Worm (Caenorhabditis elegans) whole organism, early embryonic: Measurements from ENCODE around the gene K09C4.1.

Experiments
- B0310.2 ChIP-seq: sonication (generic microtip); optimal IDR thresholded peaks from 2 replicates; lab custom pipeline; 2016; ENCODE audit warnings: mild to moderate bottlenecking, missing genetic modification characterization, missing compliant biosample characterization
- F13C5.2 ChIP-seq: sonication (generic microtip); optimal IDR thresholded peaks from 2 replicates; lab custom pipeline; 2017; ENCODE audit warnings: mild to moderate bottlenecking, missing genetic modification characterization, inconsistent platforms, missing compliant biosample characterization
- aly-1 ChIP-seq: sonication (generic microtip); optimal IDR thresholded peaks from 2 replicates; lab custom pipeline; 2016; ENCODE audit warnings: missing genetic modification characterization, missing compliant biosample characterization
- ama-1 ChIP-seq: fragments of 150-350 bp; optimal IDR thresholded peaks from 2 replicates; lab custom pipeline; 2014
- ceh-13 ChIP-seq: fragments of 200-800 bp; sonication (Bioruptor generic); optimal IDR thresholded peaks from 2 replicates; lab custom pipeline; 2018; ENCODE audit warnings: mild to moderate bottlenecking, missing genetic modification characterization, missing compliant biosample characterization
- ceh-36 ChIP-seq: sonication (generic microtip); optimal IDR thresholded peaks from 2 replicates; lab custom pipeline; 2016; ENCODE audit warnings: missing genetic modification characterization, inconsistent platforms, missing compliant biosample characterization
- ets-7 ChIP-seq: sonication (generic microtip); optimal IDR thresholded peaks from 2 replicates; lab custom pipeline; 2016; ENCODE audit warnings: missing genotype, missing genetic modification characterization, missing compliant biosample characterization
- flt-1 ChIP-seq: fragments of 200-800 bp; sonication (Bioruptor generic); IDR thresholded peaks from 2 replicates; pipeline ENCODE4 v1.3.6; 2022; ENCODE audit warnings: missing genetic modification characterization, missing compliant biosample characterization
- hmbx-1 ChIP-seq: sonication (generic microtip); optimal IDR thresholded peaks from 2 replicates; lab custom pipeline; 2016; ENCODE audit warnings: mild to moderate bottlenecking, missing genetic modification characterization, missing compliant biosample characterization
- hmg-4 ChIP-seq: fragments of 200-800 bp; sonication (Bioruptor generic); optimal IDR thresholded peaks from 2 replicates; lab custom pipeline; 2018; ENCODE audit warnings: mild to moderate bottlenecking, missing genetic modification characterization, missing compliant biosample characterization
- hnd-1 ChIP-seq: sonication (generic microtip); optimal IDR thresholded peaks from 2 replicates; lab custom pipeline; 2016; ENCODE audit warnings: missing genetic modification characterization, missing compliant biosample characterization
- pes-1 ChIP-seq: fragments of 200-800 bp; sonication (Bioruptor generic); IDR thresholded peaks from 2 replicates; pipeline ENCODE4 v1.3.6; 2022; ENCODE audit warnings: missing genetic modification reagents, missing genetic modification characterization, missing compliant biosample characterization
- scrt-1 ChIP-seq: fragments of 200-800 bp; sonication (Bioruptor generic); IDR thresholded peaks from 2 replicates; pipeline ENCODE4 v1.3.6; 2022; ENCODE audit warnings: missing genetic modification characterization, missing compliant biosample characterization
- sea-1 ChIP-seq: fragments of 200-800 bp; sonication (Bioruptor generic); conservative IDR thresholded peaks from 2 replicates; pipeline ENCODE4 v1.3.6; 2022; ENCODE audit warnings: missing genetic modification characterization, missing compliant biosample characterization
- tbx-11 ChIP-seq: fragments of 200-800 bp; sonication (Bioruptor generic); IDR thresholded peaks from 2 replicates; pipeline ENCODE4 v1.3.6; 2022; ENCODE audit warnings: missing genetic modification characterization, missing compliant biosample characterization
- tbx-37 ChIP-seq: fragments of 200-800 bp; sonication (Bioruptor generic); conservative IDR thresholded peaks from 2 replicates; pipeline ENCODE4 v1.3.6; 2022; ENCODE audit warnings: missing genetic modification reagents, missing genetic modification characterization, missing compliant biosample characterization
- tra-4 ChIP-seq: sonication (generic microtip); optimal IDR thresholded peaks from 2 replicates; lab custom pipeline; 2017; ENCODE audit warnings: missing genetic modification characterization, missing compliant biosample characterization

K09C4.1 gene

ce11 chrX:3270806-3271205 is 27.9 kb upstream of the K09C4.1 start, which contains the start of gene sul-1:
sul-1 (minus strand) TSS chrX:3270906.
- TF ChIP-seq tbx-37 (GFP tag; lab: Robert Waterston, UW) (no peak), B0310.2 (tag; lab: Kevin White, UChicago) (no peak), hmbx-1 (no peak), ceh-13 (GFP tag; lab: Kevin White, UChicago) (no peak), sea-1 (GFP tag; lab: Robert Waterston, UW) (no peak), F13C5.2 (tag; lab: Kevin White, UChicago) (no peak), hnd-1 (tag; lab: Kevin White, UChicago) (no peak), tbx-11 (GFP tag; lab: Robert Waterston, UW) (no peak)

- TF ChIP-seq ets-7 (tag; lab: Kevin White, UChicago) (no peak), sea-1 (GFP tag; lab: Robert Waterston, UW) (no peak), scrt-1 (GFP tag; lab: Robert Waterston, UW) (no peak), hnd-1 (tag; lab: Kevin White, UChicago) (no peak), ceh-13 (GFP tag; lab: Kevin White, UChicago) (no peak), tbx-11 (GFP tag; lab: Robert Waterston, UW) (no peak), ceh-36 (tag; lab: Kevin White, UChicago) (no peak)
Observed at ce11 chrX:3271673-3272072, 27.0 kb upstream of the K09C4.1 start, which contains the start of gene K09C4.9. K09C4.9 (minus strand) TSS chrX:3271773.

ce11 chrX:3272580-3272979 is 26.1 kb upstream of the K09C4.1 start, which contains the start of gene K09C4.7:
K09C4.7 (plus strand) TSS chrX:3272880.
- no peak for TF ChIP-seq hnd-1 (tag; lab: Kevin White, UChicago)

- TF ChIP-seq flt-1: no peak
- TF ChIP-seq scrt-1 (GFP tag; lab: Robert Waterston, UW): no peak
- TF ChIP-seq hnd-1 (tag; lab: Kevin White, UChicago): no peak
- no peak for TF ChIP-seq ceh-36 (tag; lab: Kevin White, UChicago)
- no peak for TF ChIP-seq pes-1
- no peak for TF ChIP-seq tra-4 (tag; lab: Kevin White, UChicago)
- no peak for TF ChIP-seq aly-1 (tag; lab: Kevin White, UChicago)
- TF ChIP-seq B0310.2 (tag; lab: Kevin White, UChicago): no peak
Observed at ce11 chrX:3280130-3280529, 18.6 kb upstream of the K09C4.1 start, which contains the start of gene K09C4.10. K09C4.10 (minus strand) TSS chrX:3280230.

- TF ChIP-seq tbx-11 (GFP tag; lab: Robert Waterston, UW): no peak
Observed at ce11 chrX:3282306-3282705, 16.4 kb upstream of the K09C4.1 start, which contains the start of gene K09C4.5. K09C4.5 (plus strand) TSS chrX:3282631.

- no peak for TF ChIP-seq pes-1
- TF ChIP-seq F13C5.2 (tag; lab: Kevin White, UChicago): no peak
- no peak for TF ChIP-seq flt-1
- TF ChIP-seq ceh-36 (tag; lab: Kevin White, UChicago): no peak
- no peak for TF ChIP-seq tbx-11 (GFP tag; lab: Robert Waterston, UW)
- no peak for TF ChIP-seq ama-1
- TF ChIP-seq ets-7 (tag; lab: Kevin White, UChicago): no peak
- TF ChIP-seq hmbx-1: no peak
- TF ChIP-seq tra-4 (tag; lab: Kevin White, UChicago): no peak
- no peak for TF ChIP-seq aly-1 (tag; lab: Kevin White, UChicago)
- no peak for TF ChIP-seq sea-1 (GFP tag; lab: Robert Waterston, UW)
- TF ChIP-seq B0310.2 (tag; lab: Kevin White, UChicago): no peak
- TF ChIP-seq ceh-13 (GFP tag; lab: Kevin White, UChicago): no peak
- no peak for TF ChIP-seq hmg-4 (GFP tag; lab: Kevin White, UChicago)
- TF ChIP-seq scrt-1 (GFP tag; lab: Robert Waterston, UW): no peak
- TF ChIP-seq hnd-1 (tag; lab: Kevin White, UChicago): no peak
- TF ChIP-seq tbx-37 (GFP tag; lab: Robert Waterston, UW): no peak
Observed at ce11 chrX:3283189-3283588, 15.5 kb upstream of the K09C4.1 start.

ce11 chrX:3284967-3285366 is 13.7 kb upstream of the K09C4.1 start:
- TF ChIP-seq B0310.2 (tag; lab: Kevin White, UChicago) (no peak), flt-1 (no peak), ceh-13 (GFP tag; lab: Kevin White, UChicago) (no peak), hnd-1 (tag; lab: Kevin White, UChicago) (no peak), sea-1 (GFP tag; lab: Robert Waterston, UW) (no peak), pes-1 (no peak), hmg-4 (GFP tag; lab: Kevin White, UChicago) (no peak), ama-1 (no peak), tbx-11 (GFP tag; lab: Robert Waterston, UW) (no peak)

ce11 chrX:3285448-3285847 is 13.2 kb upstream of the K09C4.1 start:
- no peak for TF ChIP-seq tra-4 (tag; lab: Kevin White, UChicago)

- TF ChIP-seq B0310.2 (tag; lab: Kevin White, UChicago) (no peak), ceh-13 (GFP tag; lab: Kevin White, UChicago) (no peak), tbx-37 (GFP tag; lab: Robert Waterston, UW) (no peak), hmg-4 (GFP tag; lab: Kevin White, UChicago) (no peak), tbx-11 (GFP tag; lab: Robert Waterston, UW) (no peak), sea-1 (GFP tag; lab: Robert Waterston, UW) (no peak), hnd-1 (tag; lab: Kevin White, UChicago) (no peak), ceh-36 (tag; lab: Kevin White, UChicago) (no peak), tra-4 (tag; lab: Kevin White, UChicago) (no peak), ets-7 (tag; lab: Kevin White, UChicago) (no peak), hmbx-1 (no peak)
Observed at ce11 chrX:3289183-3289582, 9.5 kb upstream of the K09C4.1 start, which contains the start of gene K09C4.4. K09C4.4 (plus strand) TSS chrX:3289483.
